Worm (Caenorhabditis elegans): ENCODE results near the gene tbx-8.

The tbx-8 gene

DNA sequence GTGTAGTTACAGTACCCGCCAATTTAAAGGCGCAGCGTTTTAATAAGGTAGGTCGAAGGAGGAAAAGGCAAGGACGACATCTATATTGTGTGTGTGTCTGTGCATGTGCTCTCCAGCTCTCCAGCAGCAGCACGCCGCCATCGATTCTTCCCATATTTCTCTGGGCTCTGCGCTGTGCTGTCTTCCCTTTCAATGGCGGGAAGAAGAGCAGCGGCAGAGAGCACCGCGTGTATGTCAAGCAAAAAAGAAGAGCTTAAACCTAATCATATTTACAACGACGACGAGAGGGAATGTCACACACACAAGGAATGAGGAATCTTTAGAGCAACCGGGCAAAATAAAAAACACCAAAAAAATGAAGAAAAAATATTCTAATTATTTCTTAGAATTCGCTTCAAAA is 51.8 kb downstream of the tbx-8 start (continued):
- TF ChIP-seq aly-2 (tag; optimal IDR thresholded peaks at IDR 0.05) (no peak), mxl-3 (GFP tag; optimal IDR thresholded peaks at IDR 0.05) (no peak), fkh-10 (GFP tag; optimal IDR thresholded peaks at IDR 0.05) (peak; percentile 38), mes-2 (tag; optimal IDR thresholded peaks at IDR 0.05; ENCODE audit: poor library complexity, severe bottlenecking) (peak; percentile 21), F37D6.2 (tag; optimal IDR thresholded peaks at IDR 0.05) (no peak), F44E2.7 (GFP tag; IDR thresholded peaks at IDR 0.05) (no peak), lin-1 (GFP tag; IDR thresholded peaks at IDR 0.05) (no peak)

Data from whole organism, L4 larva.